Worm (Caenorhabditis elegans): ENCODE results near the gene nhr-7.

nhr-7 gene

ce11 chrIV:11229013-11229412 is 42.1 kb downstream of the nhr-7 start:
- TF ChIP-seq tbx-37 (GFP tag; conservative IDR thresholded peaks at IDR 0.05) = no peak
- TF ChIP-seq flt-1 (GFP tag; IDR thresholded peaks at IDR 0.05) = no peak

ce11 chrIV:11226545-11226944 is 44.6 kb downstream of the nhr-7 start:
- TF ChIP-seq ceh-13 (GFP tag; optimal IDR thresholded peaks at IDR 0.05) = no peak
- no peak for TF ChIP-seq hmbx-1 (tag; optimal IDR thresholded peaks at IDR 0.05)
- TF ChIP-seq sea-1 (GFP tag; conservative IDR thresholded peaks at IDR 0.05) = no peak
- TF ChIP-seq hmg-4 (GFP tag; optimal IDR thresholded peaks at IDR 0.05) = no peak
- no peak for TF ChIP-seq ceh-36 (tag; optimal IDR thresholded peaks at IDR 0.05)
- no peak for TF ChIP-seq scrt-1 (GFP tag; IDR thresholded peaks at IDR 0.05)

ce11 chrIV:11225206-11225605 is 46.0 kb downstream of the nhr-7 start, which contains the start of gene col-125:
Gene col-125, plus strand, starts transcription at chrIV:11225506.
- TF ChIP-seq tbx-11 (GFP tag; IDR thresholded peaks at IDR 0.05) = no peak
- no peak for TF ChIP-seq F13C5.2 (tag; optimal IDR thresholded peaks at IDR 0.05)
- no peak for TF ChIP-seq sea-1 (GFP tag; conservative IDR thresholded peaks at IDR 0.05)
- TF ChIP-seq hnd-1 (tag; optimal IDR thresholded peaks at IDR 0.05) = no peak
- TF ChIP-seq tbx-37 (GFP tag; conservative IDR thresholded peaks at IDR 0.05) = no peak
- TF ChIP-seq ama-1 (optimal IDR thresholded peaks at IDR 0.05) = no peak
- TF ChIP-seq tra-4 (tag; optimal IDR thresholded peaks at IDR 0.05) = no peak
- TF ChIP-seq scrt-1 (GFP tag; IDR thresholded peaks at IDR 0.05) = no peak

ce11 chrIV:11223878-11224277 is 47.3 kb downstream of the nhr-7 start, which contains the start of gene C29F4.3:
Gene C29F4.3, minus strand, starts transcription at chrIV:11223978.
- TF ChIP-seq scrt-1 (GFP tag; IDR thresholded peaks at IDR 0.05) (no peak), sea-1 (GFP tag; conservative IDR thresholded peaks at IDR 0.05) (no peak), hmbx-1 (tag; optimal IDR thresholded peaks at IDR 0.05) (no peak), F13C5.2 (tag; optimal IDR thresholded peaks at IDR 0.05) (no peak), hmg-4 (GFP tag; optimal IDR thresholded peaks at IDR 0.05) (no peak), ama-1 (optimal IDR thresholded peaks at IDR 0.05) (no peak), ceh-36 (tag; optimal IDR thresholded peaks at IDR 0.05) (no peak), hnd-1 (tag; optimal IDR thresholded peaks at IDR 0.05) (no peak)

- TF ChIP-seq hmbx-1 (tag; optimal IDR thresholded peaks at IDR 0.05) (no peak), ama-1 (optimal IDR thresholded peaks at IDR 0.05) (no peak), hmg-4 (GFP tag; optimal IDR thresholded peaks at IDR 0.05) (no peak), pes-1 (GFP tag; IDR thresholded peaks at IDR 0.05) (no peak)
Observed at ce11 chrIV:11218037-11218436, 53.1 kb downstream of the nhr-7 start, which contains the start of gene zip-6. Gene zip-6, minus strand, starts transcription at chrIV:11218137.

Measured in whole organism, early embryonic.